Worm (Caenorhabditis elegans) whole organism, L2 larva: Measurements from ENCODE around the gene cka-2.

ENCODE experiments used
- C34F6.9 ChIP-seq: fragments of 150-350 bp; optimal IDR thresholded peaks from 2 replicates; lab custom pipeline; 2014; ENCODE audit warnings: missing biosample characterization, missing genetic modification characterization
- F13H6.1 ChIP-seq: sonication (generic microtip); optimal IDR thresholded peaks from 2 replicates; lab custom pipeline; 2016; ENCODE audit warnings: missing genetic modification characterization, missing compliant biosample characterization
- R02D3.7 ChIP-seq: fragments of 150-350 bp; optimal IDR thresholded peaks from 2 replicates; lab custom pipeline; 2014; ENCODE audit warnings: missing biosample characterization, missing genetic modification characterization
- Y55F3AM.14 ChIP-seq: fragments of 200-800 bp; sonication (Bioruptor generic); optimal IDR thresholded peaks from 2 replicates; lab custom pipeline; 2018; ENCODE audit warnings: mild to moderate bottlenecking, missing genetic modification characterization, missing compliant biosample characterization
- aly-2 ChIP-seq: fragments of 150-350 bp; optimal IDR thresholded peaks from 2 replicates; lab custom pipeline; 2014; ENCODE audit warnings: missing biosample characterization, missing genetic modification characterization
- ama-1 ChIP-seq: fragments of 150-350 bp; optimal IDR thresholded peaks from 2 replicates; lab custom pipeline; 2018; ENCODE audit warnings: inconsistent platforms
- blmp-1 ChIP-seq: sonication (generic microtip); optimal IDR thresholded peaks from 2 replicates; lab custom pipeline; 2017; ENCODE audit warnings: missing genetic modification characterization, mild to moderate bottlenecking, missing compliant biosample characterization, antibody characterized with exemption, moderate library complexity; ENCODE audit not compliant: insufficient read depth
- ceh-82 ChIP-seq: fragments of 150-350 bp; optimal IDR thresholded peaks from 2 replicates; lab custom pipeline; 2014; ENCODE audit warnings: missing biosample characterization, missing genetic modification characterization
- crh-2 ChIP-seq: sonication (generic microtip); optimal IDR thresholded peaks from 2 replicates; lab custom pipeline; 2017; ENCODE audit warnings: missing biosample characterization, missing genetic modification characterization
- dmd-4 ChIP-seq: sonication (generic microtip); optimal IDR thresholded peaks from 2 replicates; lab custom pipeline; 2017; ENCODE audit warnings: missing biosample characterization, missing genetic modification characterization
- egl-27 ChIP-seq: sonication (generic microtip); optimal IDR thresholded peaks from 3 replicates; lab custom pipeline; 2017; ENCODE audit warnings: missing biosample characterization, missing genetic modification reagents, missing genetic modification characterization
- elt-3 ChIP-seq: sonication (generic microtip); optimal IDR thresholded peaks from 2 replicates; lab custom pipeline; 2017; ENCODE audit warnings: missing biosample characterization, missing genetic modification characterization
- fos-1 ChIP-seq: fragments of 150-350 bp; optimal IDR thresholded peaks from 2 replicates; lab custom pipeline; 2014; ENCODE audit warnings: missing biosample characterization, missing genetic modification characterization
- lin-11 ChIP-seq: fragments of 150-350 bp; sonication (generic microtip); optimal IDR thresholded peaks from 2 replicates; lab custom pipeline; 2014; ENCODE audit warnings: missing biosample characterization, missing genetic modification characterization, inconsistent platforms, mixed read lengths
- lsy-2 ChIP-seq, 2 experiments: fragments of 150-350 bp in 1 of 2; sonication (generic microtip) in 1 of 2; optimal IDR thresholded peaks; 2 replicates each; lab custom pipeline; 2014 to 2017; ENCODE audit warnings: missing biosample characterization in 2 of 2, missing genetic modification characterization in 2 of 2
- mab-5 ChIP-seq: fragments of 150-350 bp; optimal IDR thresholded peaks from 2 replicates; lab custom pipeline; 2014; ENCODE audit warnings: missing biosample characterization, missing genetic modification characterization
- mbf-1 ChIP-seq: sonication (generic microtip); optimal IDR thresholded peaks from 2 replicates; lab custom pipeline; 2017; ENCODE audit warnings: missing biosample characterization, missing genetic modification characterization
- mdl-1 ChIP-seq, 2 experiments: fragments of 150-350 bp in 1 of 2; sonication (generic microtip) in 1 of 2; optimal IDR thresholded peaks; 2 replicates each; lab custom pipeline; 2017; ENCODE audit warnings: missing biosample characterization in 2 of 2, missing genetic modification characterization in 2 of 2
- nhr-10 ChIP-seq: sonication (generic microtip); optimal IDR thresholded peaks from 2 replicates; lab custom pipeline; 2017; ENCODE audit warnings: missing biosample characterization, missing genetic modification characterization
- nhr-129 ChIP-seq: fragments of 150-350 bp; optimal IDR thresholded peaks from 2 replicates; lab custom pipeline; 2014; ENCODE audit warnings: missing biosample characterization, missing genetic modification characterization
- nhr-21 ChIP-seq: fragments of 150-350 bp; optimal IDR thresholded peaks from 2 replicates; lab custom pipeline; 2014; ENCODE audit warnings: missing biosample characterization, missing genetic modification characterization
- nhr-23 ChIP-seq: fragments of 150-350 bp; optimal IDR thresholded peaks from 2 replicates; lab custom pipeline; 2014; ENCODE audit warnings: missing biosample characterization, missing genetic modification reagents, missing genetic modification characterization
- nhr-25 ChIP-seq: fragments of 150-350 bp; sonication (generic microtip); optimal IDR thresholded peaks from 3 replicates; lab custom pipeline; 2014; ENCODE audit warnings: missing biosample characterization, missing genetic modification characterization
- nhr-6 ChIP-seq: fragments of 150-350 bp; optimal IDR thresholded peaks from 2 replicates; lab custom pipeline; 2014; ENCODE audit warnings: missing biosample characterization, missing genetic modification characterization
- nhr-77 ChIP-seq: fragments of 150-350 bp; optimal IDR thresholded peaks from 2 replicates; lab custom pipeline; 2014; ENCODE audit warnings: missing biosample characterization, missing genetic modification characterization
- peb-1 ChIP-seq: fragments of 150-350 bp; optimal IDR thresholded peaks from 2 replicates; lab custom pipeline; 2014; ENCODE audit warnings: missing biosample characterization, missing genetic modification characterization
- sem-4 ChIP-seq: fragments of 150-350 bp; optimal IDR thresholded peaks from 2 replicates; lab custom pipeline; 2014; ENCODE audit warnings: missing biosample characterization, missing genetic modification reagents, missing genetic modification characterization
- sma-3 ChIP-seq: sonication (generic microtip); optimal IDR thresholded peaks from 2 replicates; lab custom pipeline; 2016; ENCODE audit warnings: missing genetic modification reagents, missing genetic modification characterization, missing compliant biosample characterization
- sma-9 ChIP-seq, 2 experiments: fragments of 150-350 bp in 1 of 2; sonication (generic microtip) in 1 of 2; optimal IDR thresholded peaks; 2 replicates each; lab custom pipeline; 2014 to 2016; ENCODE audit warnings: missing genetic modification characterization in 2 of 2, mild to moderate bottlenecking in 1 of 2, missing biosample characterization in 1 of 2, missing compliant biosample characterization in 1 of 2, missing genetic modification reagents in 1 of 2, moderate library complexity in 1 of 2
- snpc-4 ChIP-seq: fragments of 150-350 bp; optimal IDR thresholded peaks from 2 replicates; lab custom pipeline; 2014; ENCODE audit warnings: missing biosample characterization, missing genetic modification characterization
- unc-55 ChIP-seq: fragments of 150-350 bp; sonication (generic microtip); optimal IDR thresholded peaks from 3 replicates; lab custom pipeline; 2014; ENCODE audit warnings: missing biosample characterization, missing genetic modification reagents, missing genetic modification characterization
- unc-62 ChIP-seq: fragments of 150-350 bp; optimal IDR thresholded peaks from 2 replicates; lab custom pipeline; 2014; ENCODE audit warnings: missing biosample characterization, missing genetic modification reagents, missing genetic modification characterization
- ztf-11 ChIP-seq: sonication (generic microtip); optimal IDR thresholded peaks from 2 replicates; lab custom pipeline; 2017; ENCODE audit warnings: missing biosample characterization, missing genetic modification characterization
- ztf-4 ChIP-seq: fragments of 150-350 bp; optimal IDR thresholded peaks from 2 replicates; lab custom pipeline; 2014; ENCODE audit warnings: missing biosample characterization, missing genetic modification characterization

Gene cka-2

ce11 chrX:4294957-4295356 is 9.0 kb downstream of the cka-2 start:
- TF ChIP-seq mbf-1 (tag; lab: Kevin White, UChicago) (no peak), snpc-4 (tag; lab: Kevin White, UChicago) (no peak), nhr-129 (tag; lab: Kevin White, UChicago) (peak; percentile 42), fos-1 (peak; percentile 22), sma-9 (GFP tag; optimal IDR thresholded peaks at IDR 0.05; lab: Kevin White, UChicago) (peak; percentile 16), sma-9 (tag; optimal IDR thresholded peaks at IDR 0.05; lab: Kevin White, UChicago) (no peak), lsy-2 (tag; optimal IDR thresholded peaks at IDR 0.05; lab: Kevin White, UChicago) (no peak)

- TF ChIP-seq peb-1 (no peak), sma-9 (GFP tag; optimal IDR thresholded peaks at IDR 0.05; lab: Kevin White, UChicago) (no peak), sma-9 (tag; optimal IDR thresholded peaks at IDR 0.05; lab: Kevin White, UChicago) (no peak), nhr-10 (tag; lab: Kevin White, UChicago) (no peak), nhr-6 (no peak), snpc-4 (tag; lab: Kevin White, UChicago) (no peak), unc-55 (GFP tag; lab: Kevin White, UChicago) (no peak), Y55F3AM.14 (GFP tag; lab: Kevin White, UChicago) (no peak), blmp-1 (no peak), elt-3 (tag; lab: Kevin White, UChicago) (no peak), dmd-4 (tag; lab: Kevin White, UChicago) (no peak), ama-1 (lab: Kevin White, UChicago) (no peak)
Observed at ce11 chrX:4295917-4296316, 10.0 kb downstream of the cka-2 start.

ce11 chrX:4297452-4297851 is 11.5 kb downstream of the cka-2 start, which contains the start of gene paf-2:
Gene paf-2, minus strand, starts transcription at chrX:4297741.
- TF ChIP-seq lin-11 (tag; lab: Kevin White, UChicago): peak; percentile 8
- no peak for TF ChIP-seq aly-2
- TF ChIP-seq sma-3 (GFP tag; lab: Kevin White, UChicago): no peak
- TF ChIP-seq peb-1: no peak
- no peak for TF ChIP-seq unc-62
- TF ChIP-seq sem-4 (tag; lab: Kevin White, UChicago): no peak
- TF ChIP-seq ztf-11 (tag; lab: Kevin White, UChicago): no peak
- TF ChIP-seq nhr-129 (tag; lab: Kevin White, UChicago): peak; percentile 5
- TF ChIP-seq unc-55 (GFP tag; lab: Kevin White, UChicago): peak; percentile 25
- TF ChIP-seq nhr-77 (tag; lab: Kevin White, UChicago): no peak

- TF ChIP-seq ceh-82 (tag; lab: Kevin White, UChicago): no peak
- TF ChIP-seq unc-55 (GFP tag; lab: Kevin White, UChicago): no peak
- TF ChIP-seq mab-5 (tag; lab: Kevin White, UChicago): no peak
- no peak for TF ChIP-seq egl-27
- no peak for TF ChIP-seq nhr-23 (tag; lab: Kevin White, UChicago)
- no peak for TF ChIP-seq nhr-25 (tag; lab: Kevin White, UChicago)
- no peak for TF ChIP-seq crh-2
- no peak for TF ChIP-seq nhr-10 (tag; lab: Kevin White, UChicago)
- TF ChIP-seq R02D3.7: no peak
- TF ChIP-seq F13H6.1 (tag; lab: Kevin White, UChicago): no peak
- no peak for TF ChIP-seq elt-3 (tag; lab: Kevin White, UChicago)
- TF ChIP-seq mbf-1 (tag; lab: Kevin White, UChicago): no peak
- no peak for TF ChIP-seq ztf-4 (tag; lab: Kevin White, UChicago)
- TF ChIP-seq nhr-21 (tag; lab: Kevin White, UChicago): no peak
- TF ChIP-seq aly-2: no peak
- TF ChIP-seq unc-62: no peak
- no peak for TF ChIP-seq mdl-1 (tag; optimal IDR thresholded peaks at IDR 0.05; lab: Kevin White, UChicago)
Observed at ce11 chrX:4303200-4303599, 17.3 kb downstream of the cka-2 start.

ce11 chrX:4306861-4307260 is 20.9 kb downstream of the cka-2 start, which contains the start of gene pqn-15:
Gene pqn-15, minus strand, starts transcription at chrX:4306961.
- TF ChIP-seq elt-3 (tag; lab: Kevin White, UChicago) (no peak), nhr-10 (tag; lab: Kevin White, UChicago) (no peak), C34F6.9 (tag; lab: Kevin White, UChicago) (no peak), peb-1 (no peak)
